Worm (Caenorhabditis elegans): ENCODE data around the gene Y73B6BL.23.
A peak's percentile ranks its signal among the peaks of the same experiment; 100 is the strongest.

Gene Y73B6BL.23

DNA sequence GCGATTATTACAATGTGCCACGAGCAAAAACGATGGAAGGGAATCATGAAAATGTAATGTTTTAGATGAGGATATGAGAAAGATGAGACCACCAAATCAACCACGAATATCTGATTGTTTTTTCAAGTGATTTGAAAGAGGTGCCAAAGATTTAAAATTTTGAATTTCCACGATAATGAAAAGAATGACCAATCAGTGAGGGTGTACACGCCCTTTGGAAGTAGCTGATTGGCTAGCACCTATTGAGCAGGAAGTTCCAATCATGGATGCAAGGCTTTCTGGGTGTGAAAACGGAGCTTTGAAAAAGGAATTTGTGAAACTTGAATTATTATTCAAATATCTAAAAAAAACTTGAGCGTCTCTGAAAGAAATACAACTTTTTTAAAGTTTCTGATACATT is 27.3 kb downstream of the Y73B6BL.23 start:
- TF ChIP-seq nfya-1 (tag; optimal IDR thresholded peaks at IDR 0.05) (peak; percentile 55), unc-42 (tag; optimal IDR thresholded peaks at IDR 0.05) (no peak), ztf-16 (tag; optimal IDR thresholded peaks at IDR 0.05) (no peak)

DNA sequence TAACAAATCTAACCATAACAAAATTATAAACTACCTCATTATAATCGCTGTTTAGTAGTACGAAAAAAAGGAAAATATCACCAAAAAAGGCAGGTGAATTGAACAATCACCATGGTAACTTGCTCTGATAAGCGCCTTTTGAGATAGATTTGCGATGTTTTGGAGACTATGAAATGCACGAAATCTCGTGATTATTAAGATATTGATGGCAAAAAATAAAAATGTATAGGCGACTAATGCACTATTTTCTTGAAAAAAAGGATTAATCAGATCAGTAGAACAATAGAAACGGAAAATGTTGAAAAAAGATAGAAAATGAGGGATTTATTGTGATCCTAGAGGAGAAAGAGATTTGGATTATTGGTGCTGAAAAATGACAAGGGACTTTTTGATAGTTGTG is 30.3 kb downstream of the Y73B6BL.23 start:
- TF ChIP-seq zip-5 (tag; optimal IDR thresholded peaks at IDR 0.05) (no peak), pha-2 (tag; optimal IDR thresholded peaks at IDR 0.05) (no peak), tbx-2 (tag; optimal IDR thresholded peaks at IDR 0.05) (no peak), ceh-6 (GFP tag; optimal IDR thresholded peaks at IDR 0.05) (no peak)

ce11 chrIV:6385010-6385409 is 33.9 kb downstream of the Y73B6BL.23 start:
- no peak for TF ChIP-seq sdc-2 (tag; optimal IDR thresholded peaks at IDR 0.05)
- TF ChIP-seq madf-2 (tag; optimal IDR thresholded peaks at IDR 0.05), result no peak
- TF ChIP-seq sox-4 (tag; optimal IDR thresholded peaks at IDR 0.05), result no peak
- peak; percentile 47 for TF ChIP-seq ceh-19 (GFP tag; optimal IDR thresholded peaks at IDR 0.05)
- TF ChIP-seq pha-2 (tag; optimal IDR thresholded peaks at IDR 0.05), result no peak
- peak; percentile 77 for TF ChIP-seq unc-42 (tag; optimal IDR thresholded peaks at IDR 0.05)
- peak; percentile 11 for TF ChIP-seq ceh-34 (tag; optimal IDR thresholded peaks at IDR 0.05)

DNA sequence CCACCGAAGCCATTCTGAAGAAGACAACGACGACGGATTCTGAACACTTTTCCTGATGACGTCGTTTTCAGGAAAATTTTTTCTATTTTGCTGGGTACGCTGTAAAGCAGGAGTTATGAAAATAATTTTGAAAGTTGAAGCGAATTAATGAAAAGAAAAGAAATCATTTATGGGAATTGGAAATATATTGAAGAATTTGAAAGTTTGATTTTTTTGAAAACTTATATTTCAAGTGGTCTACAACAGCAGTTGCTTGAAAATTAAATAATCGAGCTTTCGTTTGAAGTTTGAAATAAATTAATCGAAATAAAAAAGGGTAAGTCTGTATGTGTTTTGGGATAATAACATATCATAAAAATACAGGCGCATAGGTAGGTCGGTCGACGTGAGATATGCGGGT is 34.9 kb downstream of the Y73B6BL.23 start, which contains the start of gene shl-1:
Gene shl-1 (minus strand): TSS at position 101 of the 400 bp plus-strand sequence.
- no peak for TF ChIP-seq fkh-6 (tag; optimal IDR thresholded peaks at IDR 0.05)
- TF ChIP-seq ceh-30 (tag; optimal IDR thresholded peaks at IDR 0.05), result no peak
- no peak for TF ChIP-seq hlh-6 (tag; optimal IDR thresholded peaks at IDR 0.05)
- no peak for TF ChIP-seq hlh-15 (tag; optimal IDR thresholded peaks at IDR 0.05)
- no peak for TF ChIP-seq lim-6 (tag; optimal IDR thresholded peaks at IDR 0.05)
- no peak for TF ChIP-seq tbx-7 (tag; optimal IDR thresholded peaks at IDR 0.05)
- no peak for TF ChIP-seq ets-4 (tag; optimal IDR thresholded peaks at IDR 0.05)
- no peak for TF ChIP-seq elt-2 (tag; optimal IDR thresholded peaks at IDR 0.05)
- no peak for TF ChIP-seq ceh-48 (tag; optimal IDR thresholded peaks at IDR 0.05)
- no peak for TF ChIP-seq nhr-11 (tag; optimal IDR thresholded peaks at IDR 0.05)
- no peak for TF ChIP-seq ceh-9 (tag; optimal IDR thresholded peaks at IDR 0.05)

DNA sequence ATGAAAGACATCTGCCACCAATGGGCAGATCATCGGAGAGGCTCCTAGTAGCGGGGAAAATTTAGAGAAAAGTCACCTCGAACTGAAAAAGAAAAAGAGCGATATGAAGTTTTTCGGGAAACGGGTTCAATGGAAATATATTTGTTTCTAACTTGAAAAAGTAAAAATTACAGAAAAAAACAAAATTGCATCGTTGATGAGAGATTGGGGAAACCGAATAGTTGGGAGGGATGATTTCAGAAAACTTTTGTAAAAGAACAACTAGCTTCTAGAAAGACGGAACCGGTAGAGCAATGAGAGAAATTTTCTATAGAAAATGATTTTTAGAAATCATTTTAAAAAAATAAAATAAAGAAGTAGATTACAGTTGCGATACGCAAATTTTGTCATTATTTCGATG is 40.5 kb downstream of the Y73B6BL.23 start:
- TF ChIP-seq syd-9 (tag; optimal IDR thresholded peaks at IDR 0.05), result no peak
- no peak for TF ChIP-seq ceh-14 (tag; optimal IDR thresholded peaks at IDR 0.05)

ce11 chrIV:6377335-6378069 is 41.4 kb downstream of the Y73B6BL.23 start:
- no peak for TF ChIP-seq hlh-15 (tag; optimal IDR thresholded peaks at IDR 0.05)
- no peak for TF ChIP-seq K09A11.1 (tag; optimal IDR thresholded peaks at IDR 0.05; ENCODE audit: insufficient read depth)

ce11 chrIV:6376473-6377115 is 42.3 kb downstream of the Y73B6BL.23 start, which contains the start of the genes hrpf-2 and bli-6:
hrpf-2 (minus strand) TSS chrIV:6376523.
bli-6 (plus strand) TSS chrIV:6377065.
- TF ChIP-seq mec-3 (tag; optimal IDR thresholded peaks at IDR 0.05; ENCODE audit: borderline replicate concordance) (no peak), unc-42 (tag; optimal IDR thresholded peaks at IDR 0.05) (peak; percentile 34), ref-2 (tag; optimal IDR thresholded peaks at IDR 0.05) (peak; percentile 8), ceh-18 (tag; optimal IDR thresholded peaks at IDR 0.05) (peak; percentile 42), nfya-1 (tag; optimal IDR thresholded peaks at IDR 0.05) (peak; percentile 44)
